Worm (Caenorhabditis elegans): Measurements from ENCODE around the gene ZC239.21.
"Not testable (repeated sequence)": the region's sequence is repeated elsewhere in the genome, so short reads cannot be mapped to it uniquely, and the experiment has no call there.

ce11 chrII:3191544-3191943 lies 15.2 kb upstream of the ZC239.21 start, which contains the start of gene Y27F2A.9:
- TF ChIP-seq skn-1 (tag; optimal IDR thresholded peaks at IDR 0.05); unc-62 (GFP tag; optimal IDR thresholded peaks at IDR 0.05); egl-27 (tag; optimal IDR thresholded peaks at IDR 0.05); mdl-1 (tag; optimal IDR thresholded peaks at IDR 0.05); zag-1 (tag; optimal IDR thresholded peaks at IDR 0.05); aly-2 (tag; optimal IDR thresholded peaks at IDR 0.05); dmd-4 (tag; optimal IDR thresholded peaks at IDR 0.05); ama-1 (optimal IDR thresholded peaks at IDR 0.05); nhr-10 (tag; optimal IDR thresholded peaks at IDR 0.05); unc-39 (tag; optimal IDR thresholded peaks at IDR 0.05): not testable (repeated sequence)
